Worm (Caenorhabditis elegans): ENCODE results near the gene ZK1055.4.

Gene ZK1055.4

ce11 chrV:6557035-6557434, 24.8 kb upstream of the ZK1055.4 start, which contains the start of gene spp-27:
Gene spp-27 (minus strand): TSS chrV:6557135.
- no peak for TF ChIP-seq lin-13 (GFP tag; optimal IDR thresholded peaks at IDR 0.05)

- TF ChIP-seq nhr-6 (tag; optimal IDR thresholded peaks at IDR 0.05) (no peak), blmp-1 (tag; optimal IDR thresholded peaks at IDR 0.05; ENCODE audit: insufficient read depth) (no peak), gmeb-1 (tag; optimal IDR thresholded peaks at IDR 0.05) (no peak), lin-11 (tag; optimal IDR thresholded peaks at IDR 0.05) (no peak), unc-39 (tag; optimal IDR thresholded peaks at IDR 0.05) (no peak), unc-55 (GFP tag; optimal IDR thresholded peaks at IDR 0.05) (no peak), elt-1 (tag; optimal IDR thresholded peaks at IDR 0.05) (no peak), sem-4 (tag; optimal IDR thresholded peaks at IDR 0.05) (no peak), zag-1 (tag; optimal IDR thresholded peaks at IDR 0.05) (no peak), peb-1 (tag; optimal IDR thresholded peaks at IDR 0.05) (no peak), skn-1 (tag; optimal IDR thresholded peaks at IDR 0.05) (no peak), C34F6.9 (tag; optimal IDR thresholded peaks at IDR 0.05) (no peak), sma-9 (GFP tag; optimal IDR thresholded peaks at IDR 0.05) (no peak), sma-9 (tag; optimal IDR thresholded peaks at IDR 0.05) (no peak), nhr-237 (tag; optimal IDR thresholded peaks at IDR 0.05) (no peak), sma-3 (GFP tag; optimal IDR thresholded peaks at IDR 0.05) (no peak), alr-1 (tag; optimal IDR thresholded peaks at IDR 0.05) (no peak)
These were observed 23.8 kb upstream of the ZK1055.4 start, which contains the start of gene spp-20 for ce11 chrV:6558103-6558502. Gene spp-20 (minus strand): TSS chrV:6558203.

DNA sequence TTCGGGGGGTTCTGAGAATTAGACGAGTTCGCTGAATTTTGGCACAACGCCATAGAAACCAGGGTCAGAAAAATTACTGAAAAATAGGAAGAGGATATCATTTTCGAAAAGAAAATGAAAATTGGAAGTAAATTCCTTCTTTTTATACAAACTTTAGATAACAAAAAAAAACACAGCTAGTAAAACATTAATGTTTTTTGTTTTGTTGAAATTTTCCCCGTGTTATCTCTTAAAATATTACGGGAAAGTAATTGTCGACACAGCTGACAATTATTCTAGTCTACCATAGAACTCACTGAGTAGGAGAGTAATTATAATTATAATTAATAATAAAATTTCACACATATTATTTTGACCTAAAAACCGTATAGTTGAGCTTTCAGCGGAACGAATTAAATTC, 22.8 kb upstream of the ZK1055.4 start, which contains the start of gene spp-26:
TSS of gene spp-26 (minus strand) at position 101 of the 400 bp plus-strand sequence.
- no peak for TF ChIP-seq unc-62 (GFP tag; optimal IDR thresholded peaks at IDR 0.05)
- no peak for TF ChIP-seq nhr-12 (tag; optimal IDR thresholded peaks at IDR 0.05)
- no peak for TF ChIP-seq fos-1 (tag; optimal IDR thresholded peaks at IDR 0.05)
- TF ChIP-seq sma-9 (GFP tag; optimal IDR thresholded peaks at IDR 0.05): no peak
- TF ChIP-seq sma-9 (tag; optimal IDR thresholded peaks at IDR 0.05): no peak
- no peak for TF ChIP-seq sem-4 (tag; optimal IDR thresholded peaks at IDR 0.05)
- no peak for TF ChIP-seq nhr-6 (tag; optimal IDR thresholded peaks at IDR 0.05)
- no peak for TF ChIP-seq nhr-21 (tag; optimal IDR thresholded peaks at IDR 0.05)
- TF ChIP-seq ceh-16 (tag; optimal IDR thresholded peaks at IDR 0.05): no peak
- TF ChIP-seq unc-39 (tag; optimal IDR thresholded peaks at IDR 0.05): no peak
- TF ChIP-seq dmd-4 (tag; optimal IDR thresholded peaks at IDR 0.05): no peak
- TF ChIP-seq ztf-4 (tag; optimal IDR thresholded peaks at IDR 0.05): no peak

ce11 chrV:6559585-6559984, 22.3 kb upstream of the ZK1055.4 start:
- TF ChIP-seq ztf-1 (GFP tag; conservative IDR thresholded peaks at IDR 0.05): no peak
- TF ChIP-seq sma-3 (GFP tag; optimal IDR thresholded peaks at IDR 0.05): peak; percentile 7
- TF ChIP-seq sma-9 (GFP tag; optimal IDR thresholded peaks at IDR 0.05): peak; percentile 4
- TF ChIP-seq sma-9 (tag; optimal IDR thresholded peaks at IDR 0.05): no peak
- no peak for TF ChIP-seq mdl-1 (tag; optimal IDR thresholded peaks at IDR 0.05)
- no peak for TF ChIP-seq lin-39 (tag; optimal IDR thresholded peaks at IDR 0.05)
- no peak for TF ChIP-seq aly-2 (tag; optimal IDR thresholded peaks at IDR 0.05)

DNA sequence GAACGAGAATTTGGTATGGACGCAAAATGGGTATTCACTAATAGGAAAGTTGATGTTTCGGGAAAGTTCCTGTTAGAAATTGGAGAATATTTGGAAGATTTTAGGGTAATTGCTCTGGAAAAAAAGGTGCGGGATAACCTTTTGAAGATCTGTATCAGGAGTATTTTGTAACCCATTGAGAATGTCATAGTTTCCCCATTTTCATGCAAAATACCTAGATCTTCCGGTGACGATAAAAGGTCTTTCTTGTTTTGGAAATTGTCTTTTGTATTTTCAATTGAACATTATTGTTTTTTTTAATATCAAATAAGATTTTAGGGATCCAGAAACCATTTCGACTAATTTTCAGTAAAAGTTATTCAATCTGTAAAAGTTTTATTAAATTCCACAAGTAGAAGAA, 20.3 kb upstream of the ZK1055.4 start, which contains the start of gene spp-19:
TSS of gene spp-19 (minus strand) at position 101 of the 400 bp plus-strand sequence.
- TF ChIP-seq egl-27 (tag; optimal IDR thresholded peaks at IDR 0.05): no peak
- no peak for TF ChIP-seq sma-9 (GFP tag; optimal IDR thresholded peaks at IDR 0.05)
- no peak for TF ChIP-seq sma-9 (tag; optimal IDR thresholded peaks at IDR 0.05)
- TF ChIP-seq lin-13 (GFP tag; optimal IDR thresholded peaks at IDR 0.05): no peak
- no peak for TF ChIP-seq dmd-4 (tag; optimal IDR thresholded peaks at IDR 0.05)
- TF ChIP-seq ztf-4 (tag; optimal IDR thresholded peaks at IDR 0.05): no peak
- TF ChIP-seq alr-1 (tag; optimal IDR thresholded peaks at IDR 0.05): no peak
- no peak for TF ChIP-seq ztf-11 (tag; optimal IDR thresholded peaks at IDR 0.05)
- no peak for TF ChIP-seq nhr-12 (tag; optimal IDR thresholded peaks at IDR 0.05)
- TF ChIP-seq F13H6.1 (tag; optimal IDR thresholded peaks at IDR 0.05): no peak
- TF ChIP-seq mab-5 (tag; optimal IDR thresholded peaks at IDR 0.05): no peak
- TF ChIP-seq unc-55 (GFP tag; optimal IDR thresholded peaks at IDR 0.05): no peak
- TF ChIP-seq ZK546.5 (tag; optimal IDR thresholded peaks at IDR 0.05): no peak
- TF ChIP-seq nhr-23 (tag; optimal IDR thresholded peaks at IDR 0.05): no peak
- no peak for TF ChIP-seq sma-3 (GFP tag; optimal IDR thresholded peaks at IDR 0.05)
- no peak for TF ChIP-seq nhr-6 (tag; optimal IDR thresholded peaks at IDR 0.05)
- TF ChIP-seq unc-39 (tag; optimal IDR thresholded peaks at IDR 0.05): no peak
- no peak for TF ChIP-seq nhr-237 (tag; optimal IDR thresholded peaks at IDR 0.05)

All from whole organism, L2 larva.